Worm (Caenorhabditis elegans): Measurements from ENCODE around the gene F38B2.2.

DNA sequence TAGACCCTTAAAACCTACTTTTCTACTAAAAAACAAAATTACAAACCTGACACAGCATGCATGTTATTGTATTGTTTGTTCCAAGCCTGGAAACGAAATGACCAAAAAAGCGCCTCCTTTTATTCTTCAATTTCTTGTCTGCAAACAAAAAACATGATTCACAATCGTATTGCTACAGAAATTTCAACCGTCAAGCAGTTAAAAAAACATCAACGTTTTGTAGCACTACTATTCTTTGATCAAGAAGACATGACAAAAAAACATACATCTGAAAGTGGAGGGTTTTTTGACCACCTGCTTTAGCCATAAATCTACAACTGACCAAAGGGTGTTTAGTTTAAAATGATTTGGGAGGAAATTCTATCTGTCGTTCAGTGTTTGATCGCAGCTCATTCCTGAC is 2.0 kb upstream of the F38B2.2 start, which contains the start of gene F38B2.6:
- TF ChIP-seq ref-1 (GFP tag; conservative IDR thresholded peaks at IDR 0.05) (no peak), ztf-23 (GFP tag; IDR thresholded peaks at IDR 0.05) (no peak), med-1 (GFP tag; optimal IDR thresholded peaks at IDR 0.05; ENCODE audit: insufficient read depth) (no peak), flt-1 (GFP tag; IDR thresholded peaks at IDR 0.05) (no peak), T22C8.4 (GFP tag; IDR thresholded peaks at IDR 0.05) (no peak), ztf-29 (GFP tag; IDR thresholded peaks at IDR 0.05) (no peak), cog-1 (tag; optimal IDR thresholded peaks at IDR 0.05) (no peak), klf-2 (GFP tag; conservative IDR thresholded peaks at IDR 0.05) (no peak), tab-1 (GFP tag; IDR thresholded peaks at IDR 0.05) (no peak)

All from whole organism, midembryonic.